Fruit fly (Drosophila melanogaster) Kc167 (cell line): ENCODE data around the gene CG6168.

ENCODE experiments used
- h ChIP-seq: fragments of >200 bp; optimal IDR thresholded peaks from 3 replicates; lab custom pipeline; 2018; ENCODE audit warnings: missing external identifiers
- insv ChIP-seq: fragments of >200 bp; optimal IDR thresholded peaks from 3 replicates; lab custom pipeline; 2018; ENCODE audit warnings: missing external identifiers
- psq ChIP-seq: fragments of >200 bp; optimal IDR thresholded peaks from 2 replicates; lab custom pipeline; 2017; ENCODE audit warnings: missing external identifiers
- ttk ChIP-seq: sonication (Bioruptor generic); optimal IDR thresholded peaks from 2 replicates; lab custom pipeline; 2017; ENCODE audit warnings: missing external identifiers

DNA sequence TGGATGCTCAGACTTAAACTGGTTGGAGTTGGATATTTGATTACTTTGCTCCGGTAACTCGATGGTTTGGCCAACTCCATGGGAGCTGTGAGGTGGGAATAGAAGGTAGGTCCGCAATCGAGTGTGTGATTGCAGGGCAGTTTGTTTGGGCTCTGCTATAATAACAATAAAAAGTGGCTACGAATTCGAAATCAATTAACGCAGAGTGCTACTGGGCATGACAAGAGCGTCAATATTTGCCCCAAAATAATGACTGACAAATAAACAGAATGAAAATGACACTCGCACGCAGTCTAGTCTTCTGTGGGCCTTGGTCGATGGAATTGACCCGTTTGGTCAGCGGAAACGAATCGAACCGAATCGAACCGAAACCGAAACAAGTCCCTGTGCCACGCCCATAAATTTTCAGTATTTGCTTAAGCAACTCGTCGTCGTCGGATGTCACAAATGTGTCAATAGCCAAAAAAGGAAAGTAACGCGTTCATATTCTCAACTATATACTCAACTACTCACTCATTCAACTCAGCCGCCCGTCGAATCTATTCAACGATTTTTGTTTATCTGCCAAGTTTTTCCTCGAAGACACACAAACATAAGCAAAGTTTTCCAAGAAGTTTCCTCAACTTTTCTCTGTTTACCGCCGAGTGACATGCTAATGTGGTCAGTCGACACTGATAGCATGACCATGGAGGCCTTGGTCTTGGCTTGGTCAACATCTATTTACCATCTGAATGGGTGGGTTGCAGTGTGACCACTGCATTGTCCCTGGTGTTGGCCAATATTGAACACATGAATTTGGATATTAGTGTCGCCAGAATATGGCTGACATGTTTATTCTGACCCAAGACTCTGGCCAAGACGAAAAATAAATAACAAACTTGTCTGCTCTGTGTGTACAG is 34.2 kb upstream of the CG6168 start:
- no peak for TF ChIP-seq psq (lab: Kevin White, UChicago)
- TF ChIP-seq insv (lab: Kevin White, UChicago) = no peak
- TF ChIP-seq ttk (lab: Kevin White, UChicago) = no peak
- TF ChIP-seq h = no peak
